Worm (Caenorhabditis elegans) whole organism, L4 larva: ENCODE results near the gene C55B6.4.

ENCODE experiments used
- lir-3 ChIP-seq: sonication (generic microtip); optimal IDR thresholded peaks from 2 replicates; lab custom pipeline; 2016; ENCODE audit warnings: mild to moderate bottlenecking, missing genetic modification characterization, missing compliant biosample characterization
- ztf-11 ChIP-seq: fragments of 150-350 bp; optimal IDR thresholded peaks from 2 replicates; lab custom pipeline; 2014; ENCODE audit warnings: missing biosample characterization, missing genetic modification characterization

DNA sequence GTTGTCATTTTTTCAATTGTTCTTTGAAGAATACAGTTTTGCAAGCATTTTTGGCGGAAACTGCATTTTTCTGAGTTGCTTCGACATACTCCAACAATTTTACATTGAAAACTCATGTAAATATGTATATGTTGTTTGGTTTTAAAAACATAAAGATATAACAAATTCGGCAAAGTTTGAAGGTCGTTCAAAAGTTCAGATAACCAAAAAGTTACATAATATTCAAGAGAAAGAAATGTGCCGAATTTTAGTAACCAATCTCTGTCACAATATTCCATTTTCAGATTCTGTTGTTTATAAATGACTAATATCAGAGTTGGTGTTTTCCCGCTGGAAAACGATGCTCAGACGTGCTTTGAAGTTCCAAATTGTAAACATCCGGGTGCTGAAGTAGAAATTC, 18.9 kb upstream of the C55B6.4 start, which contains the start of gene ZK867.2:
- TF ChIP-seq ztf-11 = no peak
- no peak for TF ChIP-seq lir-3 (tag; lab: Kevin White, UChicago)
